Fruit fly (Drosophila melanogaster) whole organism, adult: ENCODE results near the gene CG4080.

ENCODE experiments used
- CG11617 ChIP-seq: fragments of 200-800 bp; sonication (Bioruptor generic); optimal IDR thresholded peaks from 2 replicates; lab custom pipeline; 2017; ENCODE audit warnings: mild to moderate bottlenecking, missing biosample characterization, missing genetic modification reagents, missing genetic modification characterization
- CG12768 ChIP-seq: fragments of 200-800 bp; sonication (Bioruptor generic); optimal IDR thresholded peaks from 2 replicates; lab custom pipeline; 2017; ENCODE audit warnings: missing biosample characterization, missing genetic modification characterization, mild to moderate bottlenecking, moderate library complexity, missing genetic modification reagents
- CG14711 ChIP-seq: fragments of 200-800 bp; sonication (Bioruptor generic); optimal IDR thresholded peaks from 2 replicates; lab custom pipeline; 2018; ENCODE audit warnings: missing biosample characterization, mild to moderate bottlenecking, missing genetic modification characterization, moderate library complexity
- CG1620 ChIP-seq: fragments of 200-800 bp; sonication (Bioruptor generic); optimal IDR thresholded peaks from 2 replicates; lab custom pipeline; 2016; ENCODE audit warnings: missing biosample characterization, missing genetic modification characterization
- CG5204 ChIP-seq: fragments of 200-800 bp; sonication (Bioruptor generic); optimal IDR thresholded peaks from 2 replicates; lab custom pipeline; 2016; ENCODE audit warnings: missing biosample characterization, missing genetic modification characterization
- CG7045 ChIP-seq: fragments of 200-800 bp; sonication (Bioruptor generic); optimal IDR thresholded peaks from 2 replicates; lab custom pipeline; 2017; ENCODE audit warnings: missing biosample characterization, mild to moderate bottlenecking, missing genetic modification characterization
- CG7101 ChIP-seq: fragments of 200-800 bp; sonication (Bioruptor generic); optimal IDR thresholded peaks from 2 replicates; lab custom pipeline; 2018; ENCODE audit warnings: missing biosample characterization, mild to moderate bottlenecking, missing genetic modification characterization, moderate library complexity
- Clk ChIP-seq: fragments of 200-800 bp; sonication (Bioruptor generic); optimal IDR thresholded peaks from 2 replicates; lab custom pipeline; 2017; ENCODE audit warnings: missing biosample characterization, missing genetic modification characterization
- Crg-1 ChIP-seq: fragments of 200-800 bp; sonication (Bioruptor generic); optimal IDR thresholded peaks from 2 replicates; lab custom pipeline; 2016; ENCODE audit warnings: missing biosample characterization, missing genetic modification characterization
- Hr96 ChIP-seq: fragments of 200-800 bp; sonication (Bioruptor generic); optimal IDR thresholded peaks from 2 replicates; lab custom pipeline; 2016; ENCODE audit warnings: missing biosample characterization, missing genetic modification characterization
- Mnt ChIP-seq: fragments of 200-800 bp; sonication (Bioruptor generic); optimal IDR thresholded peaks from 2 replicates; lab custom pipeline; 2016; ENCODE audit warnings: missing biosample characterization, mild to moderate bottlenecking, missing genetic modification characterization
- bab1 ChIP-seq: fragments of 200-800 bp; sonication (Bioruptor generic); optimal IDR thresholded peaks from 3 replicates; lab custom pipeline; 2019; ENCODE audit warnings: missing biosample characterization, mild to moderate bottlenecking, missing genetic modification characterization, moderate library complexity
- cic ChIP-seq: fragments of 200-800 bp; sonication (Bioruptor generic); optimal IDR thresholded peaks from 2 replicates; lab custom pipeline; 2017; ENCODE audit warnings: missing biosample characterization, mild to moderate bottlenecking, missing genetic modification characterization, moderate library complexity
- cnc ChIP-seq, 2 experiments: fragments of >200 bp; optimal IDR thresholded peaks; 2 replicates each; lab custom pipeline; 2017
- kay ChIP-seq: fragments of 200-800 bp; sonication (Bioruptor generic); peaks from one replicate; lab custom pipeline; 2016; ENCODE audit warnings: missing biosample characterization, missing genetic modification characterization, borderline replicate concordance
- ovo ChIP-seq: fragments of 200-800 bp; sonication (Bioruptor generic); optimal IDR thresholded peaks from 2 replicates; lab custom pipeline; 2016; ENCODE audit warnings: missing biosample characterization, missing genetic modification characterization
- pad ChIP-seq: fragments of 200-800 bp; sonication (Bioruptor generic); optimal IDR thresholded peaks from 3 replicates; lab custom pipeline; 2017; ENCODE audit warnings: missing biosample characterization, missing genetic modification characterization, mild to moderate bottlenecking, moderate library complexity, missing genetic modification reagents
- tj ChIP-seq: fragments of 200-800 bp; sonication (Bioruptor generic); optimal IDR thresholded peaks from 3 replicates; lab custom pipeline; 2017; ENCODE audit warnings: missing biosample characterization, mild to moderate bottlenecking, missing genetic modification characterization, moderate library complexity
- toe ChIP-seq: fragments of 200-800 bp; sonication (Bioruptor generic); optimal IDR thresholded peaks from 2 replicates; lab custom pipeline; 2016; ENCODE audit warnings: missing biosample characterization, missing genetic modification characterization

CG4080 gene

dm6 chr3L:9438858-9439257 is 39.8 kb upstream of the CG4080 start:
- TF ChIP-seq CG11617 (GFP tag; lab: Kevin White, UChicago) (no peak), tj (GFP tag; lab: Kevin White, UChicago) (no peak), Hr96 (GFP tag; lab: Kevin White, UChicago) (no peak), cic (GFP tag; lab: Kevin White, UChicago) (no peak), Clk (no peak), bab1 (GFP tag; lab: Kevin White, UChicago) (no peak), ovo (GFP tag; lab: Kevin White, UChicago) (no peak), cnc (optimal IDR thresholded peaks at IDR 0.05; lab: Kevin White, UChicago) (no peak), CG12768 (GFP tag; lab: Kevin White, UChicago) (no peak), Crg-1 (GFP tag; lab: Kevin White, UChicago) (no peak), Mnt (GFP tag; lab: Kevin White, UChicago) (no peak), CG1620 (GFP tag; lab: Kevin White, UChicago) (no peak), pad (no peak), toe (GFP tag; lab: Kevin White, UChicago) (no peak), kay (GFP tag; lab: Kevin White, UChicago) (no peak)

- no peak for TF ChIP-seq toe (GFP tag; lab: Kevin White, UChicago)
- no peak for TF ChIP-seq Clk
- no peak for TF ChIP-seq tj (GFP tag; lab: Kevin White, UChicago)
- no peak for TF ChIP-seq CG14711 (tag; lab: Kevin White, UChicago)
- TF ChIP-seq Mnt (GFP tag; lab: Kevin White, UChicago), result peak; percentile 12
Observed at dm6 chr3L:9435831-9436230, 36.8 kb upstream of the CG4080 start.

- peak; percentile 26 for TF ChIP-seq pad
- TF ChIP-seq CG11617 (GFP tag; lab: Kevin White, UChicago), result peak; percentile 43
- TF ChIP-seq CG7045, result no peak
- TF ChIP-seq bab1 (GFP tag; lab: Kevin White, UChicago), result peak; percentile 41
- TF ChIP-seq Mnt (GFP tag; lab: Kevin White, UChicago), result peak; percentile 17
- peak; percentile 50 for TF ChIP-seq cic (GFP tag; lab: Kevin White, UChicago)
- no peak for TF ChIP-seq tj (GFP tag; lab: Kevin White, UChicago)
- peak; percentile 4 for TF ChIP-seq CG12768 (GFP tag; lab: Kevin White, UChicago)
- TF ChIP-seq CG7101 (tag; lab: Kevin White, UChicago), result peak; percentile 62
- TF ChIP-seq Hr96 (GFP tag; lab: Kevin White, UChicago), result peak; percentile 39
- peak; percentile 36 for TF ChIP-seq CG14711 (tag; lab: Kevin White, UChicago)
Observed at dm6 chr3L:9435315-9435714, 36.3 kb upstream of the CG4080 start, which contains the start of gene CG42526. CG42526 (minus strand) TSS chr3L:9435399.

dm6 chr3L:9432810-9433587 is 34.0 kb upstream of the CG4080 start:
- TF ChIP-seq Hr96 (GFP tag; lab: Kevin White, UChicago) (no peak), Crg-1 (GFP tag; lab: Kevin White, UChicago) (peak; percentile 11), CG5204 (GFP tag; lab: Kevin White, UChicago) (no peak), cic (GFP tag; lab: Kevin White, UChicago) (peak; percentile 25), CG14711 (tag; lab: Kevin White, UChicago) (no peak), Mnt (GFP tag; lab: Kevin White, UChicago) (no peak), tj (GFP tag; lab: Kevin White, UChicago) (no peak), pad (no peak), CG7101 (tag; lab: Kevin White, UChicago) (no peak), toe (GFP tag; lab: Kevin White, UChicago) (no peak), CG1620 (GFP tag; lab: Kevin White, UChicago) (no peak)

DNA sequence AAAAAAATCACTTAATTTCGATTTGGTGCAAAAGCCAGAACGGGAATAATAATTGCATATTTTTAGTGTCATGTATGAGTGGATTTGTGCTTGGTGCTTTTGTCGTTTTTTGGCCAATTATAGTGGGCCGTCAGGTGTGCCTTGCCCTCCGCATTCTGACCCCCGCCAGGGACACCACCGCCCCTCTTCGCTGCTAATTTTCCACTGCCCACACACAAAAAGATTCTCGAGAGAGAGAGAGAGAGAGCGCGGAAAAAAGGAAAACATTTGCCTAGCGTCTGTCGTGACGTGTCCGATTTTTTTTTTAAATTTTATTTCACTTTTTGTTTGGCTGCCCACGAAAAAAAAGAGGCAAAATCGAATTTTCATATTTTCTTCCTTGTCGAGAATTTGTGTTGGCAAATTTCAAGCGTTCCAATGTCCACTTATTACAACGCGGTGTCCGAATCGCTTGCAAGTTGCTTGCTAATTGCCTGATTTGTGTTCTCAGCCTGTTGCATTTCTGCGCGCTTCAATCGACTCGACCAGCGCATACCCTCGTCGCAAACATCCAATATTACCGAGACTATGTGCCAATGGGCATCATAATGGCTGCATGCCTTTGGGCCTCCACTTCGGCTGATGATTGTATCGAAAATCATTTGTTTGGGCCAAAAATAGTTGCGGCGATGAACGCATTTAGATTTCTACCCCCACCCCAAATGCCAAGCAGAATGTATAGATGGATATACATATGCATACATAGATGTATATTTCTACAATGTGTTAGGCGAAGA is 33.0 kb upstream of the CG4080 start:
- no peak for TF ChIP-seq CG12768 (GFP tag; lab: Kevin White, UChicago)
- no peak for TF ChIP-seq CG1620 (GFP tag; lab: Kevin White, UChicago)
- no peak for TF ChIP-seq ovo (GFP tag; lab: Kevin White, UChicago)
- TF ChIP-seq cic (GFP tag; lab: Kevin White, UChicago), result no peak
- no peak for TF ChIP-seq pad
- no peak for TF ChIP-seq CG11617 (GFP tag; lab: Kevin White, UChicago)
- no peak for TF ChIP-seq bab1 (GFP tag; lab: Kevin White, UChicago)

DNA sequence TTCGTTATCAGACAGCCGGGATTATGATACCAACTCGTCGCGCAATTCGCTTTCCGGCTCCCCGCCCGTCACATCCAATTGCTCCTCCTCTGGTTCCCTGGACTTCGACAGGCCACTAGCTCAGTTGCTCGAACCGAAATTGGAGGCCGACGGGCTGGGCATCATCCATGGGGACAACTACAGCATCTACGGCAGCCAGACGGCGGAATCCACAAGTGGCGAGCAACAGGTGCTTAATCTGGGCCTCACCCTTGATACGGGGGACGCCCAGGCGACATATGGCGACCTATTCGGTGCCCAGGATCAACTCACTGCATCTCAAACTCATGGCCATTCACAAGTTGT is 31.6 kb upstream of the CG4080 start:
- TF ChIP-seq Hr96 (GFP tag; lab: Kevin White, UChicago) (no peak), CG12768 (GFP tag; lab: Kevin White, UChicago) (peak; percentile 34)
